Worm (Caenorhabditis elegans) whole organism, mixed stage, embryonic: ENCODE data around the gene nspc-9.
"Not testable (repeated sequence)": the region's sequence is repeated elsewhere in the genome, so short reads cannot be mapped to it uniquely, and the experiment has no call there.

ENCODE experiments used
- M03D4.4 ChIP-seq: sonication (generic microtip); optimal IDR thresholded peaks from 2 replicates; lab custom pipeline; 2017; ENCODE audit warnings: mild to moderate bottlenecking, missing genetic modification characterization, missing compliant biosample characterization
- bed-3 ChIP-seq: fragments of 200-800 bp; sonication (Bioruptor generic); optimal IDR thresholded peaks from 3 replicates; lab custom pipeline; 2018; ENCODE audit warnings: mild to moderate bottlenecking, missing genetic modification characterization, moderate library complexity, missing compliant biosample characterization
- blmp-1 ChIP-seq: fragments of 150-350 bp; optimal IDR thresholded peaks from 2 replicates; lab custom pipeline; 2014; ENCODE audit warnings: missing biosample characterization, missing genetic modification characterization
- ceh-43 ChIP-seq: fragments of 200-800 bp; sonication (Bioruptor generic); optimal IDR thresholded peaks from 2 replicates; lab custom pipeline; 2018; ENCODE audit warnings: mild to moderate bottlenecking, missing genetic modification characterization, moderate library complexity, missing compliant biosample characterization
- ceh-83 ChIP-seq: fragments of 200-800 bp; sonication (Bioruptor generic); optimal IDR thresholded peaks from 2 replicates; lab custom pipeline; 2018; ENCODE audit warnings: mild to moderate bottlenecking, missing genetic modification characterization, missing compliant biosample characterization
- ces-1 ChIP-seq: fragments of 150-350 bp; optimal IDR thresholded peaks from 2 replicates; lab custom pipeline; 2014; ENCODE audit warnings: missing biosample characterization, missing genetic modification reagents, missing genetic modification characterization
- cnd-1 ChIP-seq: fragments of 200-800 bp; sonication (Bioruptor generic); optimal IDR thresholded peaks from 2 replicates; lab custom pipeline; 2018; ENCODE audit warnings: mild to moderate bottlenecking, missing genetic modification characterization, missing compliant biosample characterization
- drap-1 ChIP-seq: fragments of 200-800 bp; sonication (Bioruptor generic); optimal IDR thresholded peaks from 3 replicates; lab custom pipeline; 2018; ENCODE audit warnings: mild to moderate bottlenecking, missing genetic modification characterization, missing compliant biosample characterization
- elt-3 ChIP-seq: fragments of 150-350 bp; optimal IDR thresholded peaks from 2 replicates; lab custom pipeline; 2014; ENCODE audit warnings: missing biosample characterization, missing genetic modification characterization
- flh-1 ChIP-seq: fragments of 200-800 bp; sonication (Bioruptor generic); optimal IDR thresholded peaks from 2 replicates; lab custom pipeline; 2018; ENCODE audit warnings: mild to moderate bottlenecking, missing genetic modification characterization, moderate library complexity, missing compliant biosample characterization
- ham-2 ChIP-seq: fragments of 200-800 bp; sonication (Bioruptor generic); optimal IDR thresholded peaks from 2 replicates; lab custom pipeline; 2018; ENCODE audit warnings: mild to moderate bottlenecking, missing genetic modification characterization, missing compliant biosample characterization
- hlh-1 ChIP-seq: fragments of 150-350 bp; optimal IDR thresholded peaks from 2 replicates; lab custom pipeline; 2014; ENCODE audit warnings: missing biosample characterization, missing genetic modification reagents, missing genetic modification characterization
- lin-13 ChIP-seq: fragments of 150-350 bp; optimal IDR thresholded peaks from 2 replicates; lab custom pipeline; 2014; ENCODE audit warnings: missing biosample characterization, missing genetic modification characterization
- lin-32 ChIP-seq: fragments of 200-800 bp; sonication (Bioruptor generic); optimal IDR thresholded peaks from 2 replicates; lab custom pipeline; 2018; ENCODE audit warnings: mild to moderate bottlenecking, missing genetic modification characterization, missing compliant biosample characterization
- lsy-2 ChIP-seq: fragments of 150-350 bp; optimal IDR thresholded peaks from 2 replicates; lab custom pipeline; 2014; ENCODE audit warnings: missing biosample characterization, missing genetic modification characterization
- mab-5 ChIP-seq: fragments of 150-350 bp; optimal IDR thresholded peaks from 2 replicates; lab custom pipeline; 2014; ENCODE audit warnings: missing biosample characterization, missing genetic modification characterization
- mep-1 ChIP-seq: fragments of 150-350 bp; optimal IDR thresholded peaks from 2 replicates; lab custom pipeline; 2017; ENCODE audit warnings: missing biosample characterization, missing genetic modification reagents, missing genetic modification characterization, inconsistent platforms
- mls-2 ChIP-seq: sonication (generic microtip); optimal IDR thresholded peaks from 2 replicates; lab custom pipeline; 2016; ENCODE audit warnings: mild to moderate bottlenecking, missing genetic modification characterization, moderate library complexity, missing compliant biosample characterization
- nhr-12 ChIP-seq: fragments of 150-350 bp; optimal IDR thresholded peaks from 2 replicates; lab custom pipeline; 2014; ENCODE audit warnings: missing biosample characterization, missing genetic modification characterization
- nhr-2 ChIP-seq: fragments of 150-350 bp; optimal IDR thresholded peaks from 2 replicates; lab custom pipeline; 2014; ENCODE audit warnings: missing biosample characterization, missing genetic modification characterization
- nhr-237 ChIP-seq: fragments of 150-350 bp; optimal IDR thresholded peaks from 2 replicates; lab custom pipeline; 2014; ENCODE audit warnings: missing biosample characterization, missing genetic modification characterization
- nhr-28 ChIP-seq: fragments of 150-350 bp; optimal IDR thresholded peaks from 2 replicates; lab custom pipeline; 2014; ENCODE audit warnings: missing biosample characterization, missing genetic modification characterization
- nhr-76 ChIP-seq: sonication (generic microtip); optimal IDR thresholded peaks from 2 replicates; lab custom pipeline; 2017; ENCODE audit warnings: missing biosample characterization, missing genetic modification characterization
- pha-4 ChIP-seq: fragments of 150-350 bp; optimal IDR thresholded peaks from 2 replicates; lab custom pipeline; 2018; ENCODE audit warnings: missing biosample characterization, missing genetic modification reagents, missing genetic modification characterization
- sem-2 ChIP-seq: fragments of 200-800 bp; sonication (Bioruptor generic); optimal IDR thresholded peaks from 2 replicates; lab custom pipeline; 2018; ENCODE audit warnings: mild to moderate bottlenecking, missing genetic modification characterization, missing compliant biosample characterization
- snpc-4 ChIP-seq: fragments of 150-350 bp; optimal IDR thresholded peaks from 2 replicates; lab custom pipeline; 2014; ENCODE audit warnings: missing biosample characterization, missing genetic modification characterization
- sptf-1 ChIP-seq: sonication (generic microtip); optimal IDR thresholded peaks from 2 replicates; lab custom pipeline; 2017; ENCODE audit warnings: mild to moderate bottlenecking, missing genetic modification characterization, moderate library complexity, missing compliant biosample characterization
- tbx-8 ChIP-seq: fragments of 200-800 bp; sonication (Bioruptor generic); optimal IDR thresholded peaks from 2 replicates; lab custom pipeline; 2018; ENCODE audit warnings: mild to moderate bottlenecking, missing genetic modification characterization, moderate library complexity, missing compliant biosample characterization
- unc-120 ChIP-seq: sonication (generic microtip); optimal IDR thresholded peaks from 2 replicates; lab custom pipeline; 2017; ENCODE audit warnings: missing genetic modification characterization, missing compliant biosample characterization; ENCODE audit not compliant: poor library complexity, severe bottlenecking
- unc-39 ChIP-seq: fragments of 150-350 bp; optimal IDR thresholded peaks from 2 replicates; lab custom pipeline; 2014; ENCODE audit warnings: missing biosample characterization, missing genetic modification characterization
- unc-62 ChIP-seq: fragments of 150-350 bp; optimal IDR thresholded peaks from 2 replicates; lab custom pipeline; 2014; ENCODE audit warnings: missing biosample characterization, missing genetic modification reagents, missing genetic modification characterization
- zip-8 ChIP-seq: fragments of 150-350 bp; optimal IDR thresholded peaks from 2 replicates; lab custom pipeline; 2014; ENCODE audit warnings: missing biosample characterization, missing genetic modification characterization
- ztf-11 ChIP-seq: fragments of 150-350 bp; optimal IDR thresholded peaks from 2 replicates; lab custom pipeline; 2014; ENCODE audit warnings: missing biosample characterization, missing genetic modification characterization

nspc-9 gene

ce11 chrX:12313779-12314178 is 29.4 kb downstream of the nspc-9 start:
- TF ChIP-seq snpc-4 (tag; lab: Kevin White, UChicago) (no peak), unc-62 (GFP tag; lab: Kevin White, UChicago) (no peak)

DNA sequence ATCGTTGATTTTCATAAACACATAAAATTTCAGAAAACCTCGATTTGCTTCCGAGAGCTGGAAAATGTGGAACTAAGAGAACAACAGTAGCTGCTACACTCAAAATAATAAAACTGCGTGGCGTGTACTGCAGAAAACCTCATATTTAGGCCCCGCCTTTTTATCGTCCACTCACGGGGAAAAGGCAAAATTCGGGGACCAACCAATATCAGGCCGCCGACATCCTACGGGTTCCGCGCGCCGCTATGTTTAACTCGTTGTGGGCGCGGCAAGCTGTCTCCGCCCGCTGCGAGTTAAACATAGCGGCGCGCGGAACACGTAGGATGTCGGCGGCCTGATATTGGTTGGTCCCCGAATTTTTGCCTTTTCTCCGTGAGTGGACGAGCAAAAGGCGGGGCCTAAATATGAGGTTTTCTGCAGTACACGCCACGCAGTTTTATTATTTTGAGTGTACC is 35.1 kb downstream of the nspc-9 start, which contains the start of gene F17A2.16:
Gene F17A2.16, plus strand, starts transcription at position 405 of the 455 bp plus-strand sequence.
- TF ChIP-seq mep-1 (tag; lab: Kevin White, UChicago); ces-1 (GFP tag; lab: Kevin White, UChicago); mab-5 (tag; lab: Kevin White, UChicago): not testable (repeated sequence)

ce11 chrX:12306565-12306964 is 36.6 kb downstream of the nspc-9 start, which contains the start of gene phf-32:
Gene phf-32 (plus strand): TSS chrX:12306865.
- TF ChIP-seq flh-1 (no peak), blmp-1 (no peak), tbx-8 (GFP tag; lab: Kevin White, UChicago) (no peak), sptf-1 (tag; lab: Kevin White, UChicago) (no peak), unc-120 (tag; lab: Kevin White, UChicago) (no peak), ham-2 (GFP tag; lab: Kevin White, UChicago) (no peak), lsy-2 (tag; lab: Kevin White, UChicago) (no peak), ztf-11 (tag; lab: Kevin White, UChicago) (no peak), ceh-43 (GFP tag; lab: Kevin White, UChicago) (no peak), M03D4.4 (tag; lab: Kevin White, UChicago) (no peak), lin-32 (GFP tag; lab: Kevin White, UChicago) (no peak), cnd-1 (tag; lab: Kevin White, UChicago) (no peak), mep-1 (tag; lab: Kevin White, UChicago) (no peak), ces-1 (GFP tag; lab: Kevin White, UChicago) (no peak), mls-2 (tag; lab: Kevin White, UChicago) (no peak), elt-3 (no peak), snpc-4 (tag; lab: Kevin White, UChicago) (no peak)

ce11 chrX:12304231-12304630 is 38.9 kb downstream of the nspc-9 start:
- TF ChIP-seq unc-39 (tag; lab: Kevin White, UChicago) (no peak), nhr-2 (tag; lab: Kevin White, UChicago) (no peak), nhr-28 (no peak), lin-13 (tag; lab: Kevin White, UChicago) (no peak), M03D4.4 (tag; lab: Kevin White, UChicago) (no peak), lsy-2 (tag; lab: Kevin White, UChicago) (no peak), ham-2 (GFP tag; lab: Kevin White, UChicago) (no peak), lin-32 (GFP tag; lab: Kevin White, UChicago) (no peak), ztf-11 (tag; lab: Kevin White, UChicago) (no peak), hlh-1 (tag; lab: Kevin White, UChicago) (no peak), mls-2 (tag; lab: Kevin White, UChicago) (no peak), drap-1 (GFP tag; lab: Kevin White, UChicago) (no peak), nhr-237 (tag; lab: Kevin White, UChicago) (no peak), zip-8 (tag; lab: Kevin White, UChicago) (no peak), ceh-83 (no peak), blmp-1 (no peak)

ce11 chrX:12302755-12303154 is 40.4 kb downstream of the nspc-9 start, which contains the start of gene dot-1.3:
Gene dot-1.3 (minus strand): TSS chrX:12302855.
- TF ChIP-seq tbx-8 (GFP tag; lab: Kevin White, UChicago); lin-13 (tag; lab: Kevin White, UChicago); ham-2 (GFP tag; lab: Kevin White, UChicago): not testable (repeated sequence)

- TF ChIP-seq drap-1 (GFP tag; lab: Kevin White, UChicago) (no peak), pha-4 (tag; lab: Kevin White, UChicago) (no peak), nhr-2 (tag; lab: Kevin White, UChicago) (no peak), lin-32 (GFP tag; lab: Kevin White, UChicago) (no peak), ztf-11 (tag; lab: Kevin White, UChicago) (no peak), nhr-237 (tag; lab: Kevin White, UChicago) (no peak), sem-2 (GFP tag; lab: Kevin White, UChicago) (no peak), bed-3 (GFP tag; lab: Kevin White, UChicago) (no peak), nhr-12 (tag; lab: Kevin White, UChicago) (no peak), nhr-76 (tag; lab: Kevin White, UChicago) (no peak), M03D4.4 (tag; lab: Kevin White, UChicago) (no peak), ceh-83 (no peak), zip-8 (tag; lab: Kevin White, UChicago) (no peak), mab-5 (tag; lab: Kevin White, UChicago) (no peak)
- TF ChIP-seq, all 35 proteins: peak for 0
These were observed 43.3 kb downstream of the nspc-9 start, which contains the start of gene W06D11.5 for ce11 chrX:12299834-12300233. Gene W06D11.5 (plus strand): TSS chrX:12300134.
